Fruit fly (Drosophila melanogaster): Measurements from ENCODE around the gene CG15628.

Gene CG15628

DNA sequence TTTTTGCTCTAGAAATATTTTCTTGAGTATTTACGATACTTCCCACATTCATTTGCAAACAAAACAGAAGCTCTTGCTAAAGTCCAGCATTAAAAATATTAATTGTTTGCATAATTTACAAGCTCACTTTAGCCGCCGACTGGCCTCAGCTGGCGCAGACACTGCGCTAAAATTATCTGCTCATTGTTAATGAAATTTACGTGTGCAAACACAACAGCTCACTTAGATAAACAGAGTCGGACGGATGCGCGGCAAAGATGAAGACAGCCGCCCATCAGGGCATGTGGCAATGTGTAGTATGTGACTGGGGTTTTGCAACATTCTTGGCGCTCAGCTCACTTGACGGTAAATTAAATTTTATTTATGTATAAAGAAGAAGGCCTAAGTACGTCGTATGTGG, 7.5 kb downstream of the CG15628 start (continued):
- no peak for TF ChIP-seq CG4328 (GFP tag; optimal IDR thresholded peaks at IDR 0.05)
- no peak for TF ChIP-seq Ets65A (GFP tag)
- TF ChIP-seq Mrtf (GFP tag; IDR thresholded peaks at IDR 0.05), result no peak
- no peak for TF ChIP-seq aop (GFP tag; IDR thresholded peaks at IDR 0.05)
- no peak for TF ChIP-seq CG3847 (GFP tag; IDR thresholded peaks at IDR 0.05)
- no peak for TF ChIP-seq esg (GFP tag; conservative IDR thresholded peaks at IDR 0.05)
- TF ChIP-seq fu2 (GFP tag; optimal IDR thresholded peaks at IDR 0.05), result no peak
- TF ChIP-seq zen (tag; optimal IDR thresholded peaks at IDR 0.05), result peak; percentile 20
- peak; percentile 6 for TF ChIP-seq CG9727 (GFP tag; optimal IDR thresholded peaks at IDR 0.05)
- no peak for TF ChIP-seq CG3065 (GFP tag; optimal IDR thresholded peaks at IDR 0.05)
- no peak for TF ChIP-seq CG13624 (GFP tag; optimal IDR thresholded peaks at IDR 0.05)
- no peak for TF ChIP-seq Dek (tag; optimal IDR thresholded peaks at IDR 0.05)
- TF ChIP-seq CG1792 (GFP tag; optimal IDR thresholded peaks at IDR 0.05), result no peak
- TF ChIP-seq CG10321 (GFP tag; IDR thresholded peaks at IDR 0.05), result no peak
- 0 out of 2 replicates have a peak, but pooled peaks have one; percentile 16 for TF ChIP-seq Xrp1 (GFP tag; IDR thresholded peaks at IDR 0.05)
- no peak for TF ChIP-seq chinmo (GFP tag; IDR thresholded peaks at IDR 0.05; ENCODE audit: partially characterized antibody)
- no peak for TF ChIP-seq CG7357 (GFP tag; IDR thresholded peaks at IDR 0.05)
- no peak for TF ChIP-seq CG32772 (GFP tag; IDR thresholded peaks at IDR 0.05)
- TF ChIP-seq ATbp (GFP tag; optimal IDR thresholded peaks at IDR 0.05), result peak; percentile 3
- no peak for TF ChIP-seq zf30C (GFP tag; optimal IDR thresholded peaks at IDR 0.05)
- TF ChIP-seq E2f2 (GFP tag; IDR thresholded peaks at IDR 0.05), result peak; percentile 24; the same call in 1 of the 2 replicates
- peak; percentile 70 for TF ChIP-seq CG7987 (GFP tag; optimal IDR thresholded peaks at IDR 0.05)
- TF ChIP-seq Neu2 (GFP tag; optimal IDR thresholded peaks at IDR 0.05; ENCODE audit: borderline replicate concordance), result no peak
- TF ChIP-seq ERR (GFP tag; optimal IDR thresholded peaks at IDR 0.05), result no peak
- TF ChIP-seq CG7839 (tag; optimal IDR thresholded peaks at IDR 0.05), result no peak
- TF ChIP-seq CG18476 (GFP tag; optimal IDR thresholded peaks at IDR 0.05), result no peak
- TF ChIP-seq CG4360 (GFP tag; IDR thresholded peaks at IDR 0.05), result no peak
- no peak for TF ChIP-seq slbo (GFP tag; IDR thresholded peaks at IDR 0.05)
- TF ChIP-seq H2.0 (GFP tag; IDR thresholded peaks at IDR 0.05), result no peak
- TF ChIP-seq otp (GFP tag; IDR thresholded peaks at IDR 0.05), result no peak
- TF ChIP-seq trem (tag; optimal IDR thresholded peaks at IDR 0.05), result no peak
- no peak for TF ChIP-seq Gug (GFP tag; IDR thresholded peaks at IDR 0.05)
- TF ChIP-seq Xbp1 (GFP tag; optimal IDR thresholded peaks at IDR 0.05), result no peak
- no peak for TF ChIP-seq dimm (GFP tag; IDR thresholded peaks at IDR 0.05)
- TF ChIP-seq nom (GFP tag; optimal IDR thresholded peaks at IDR 0.05), result no peak
- TF ChIP-seq gcm (GFP tag; optimal IDR thresholded peaks at IDR 0.05), result no peak
- TF ChIP-seq CG17829 (tag; optimal IDR thresholded peaks at IDR 0.05), result no peak
- no peak for TF ChIP-seq chn (GFP tag; optimal IDR thresholded peaks at IDR 0.05)
- no peak for TF ChIP-seq phol (tag; optimal IDR thresholded peaks at IDR 0.05)
- TF ChIP-seq z (GFP tag; IDR thresholded peaks at IDR 0.05), result no peak
- no peak for TF ChIP-seq CG13775 (GFP tag; optimal IDR thresholded peaks at IDR 0.05)
- no peak for TF ChIP-seq Scr (GFP tag; IDR thresholded peaks at IDR 0.05; ENCODE audit: partially characterized antibody)
- TF ChIP-seq CG12071 (GFP tag; optimal IDR thresholded peaks at IDR 0.05), result peak; percentile 55
- TF ChIP-seq exex (tag; optimal IDR thresholded peaks at IDR 0.05), result peak; percentile 24
